Fruit fly (Drosophila melanogaster) whole organism, embryonic: ENCODE measurements around the gene CG12379.

Experiments used
- Ada2b ChIP-seq: fragments of 200-800 bp; sonication (Bioruptor generic); IDR thresholded peaks from 2 replicates; pipeline ENCODE4 v1.3.6; 2022; ENCODE audit warnings: missing biosample characterization, missing genetic modification characterization
- Asciz ChIP-seq: fragments of 200-800 bp; sonication (Bioruptor generic); optimal IDR thresholded peaks from 2 replicates; lab custom pipeline; 2017; ENCODE audit warnings: missing biosample characterization, mild to moderate bottlenecking, missing genetic modification characterization, missing genetic modification reagents
- Awh ChIP-seq: fragments of 200-800 bp; sonication (Bioruptor generic); IDR thresholded peaks from 2 replicates; pipeline ENCODE4, ENCODE4 v1.3.6; 2022; ENCODE audit warnings: missing biosample characterization, missing genetic modification characterization
- CG10431 ChIP-seq: fragments of 200-800 bp; sonication (Bioruptor generic); optimal IDR thresholded peaks from 3 replicates; lab custom pipeline; 2018; ENCODE audit warnings: missing biosample characterization, mild to moderate bottlenecking, missing genetic modification characterization
- CG10654 ChIP-seq: fragments of 200-800 bp; sonication (Bioruptor generic); optimal IDR thresholded peaks from 2 replicates; lab custom pipeline; 2016; ENCODE audit warnings: missing biosample characterization, missing genetic modification characterization
- CG11093 ChIP-seq: fragments of 200-800 bp; sonication (Bioruptor generic); IDR thresholded peaks from 3 replicates; pipeline ENCODE4 v1.3.6; 2022; ENCODE audit warnings: missing biosample characterization, missing genetic modification characterization
- CG11504 ChIP-seq: fragments of 200-800 bp; sonication (Bioruptor generic); optimal IDR thresholded peaks from 3 replicates; lab custom pipeline; 2019; ENCODE audit warnings: missing biosample characterization, mild to moderate bottlenecking, missing genetic modification characterization, moderate library complexity
- CG12236 ChIP-seq: fragments of 200-800 bp; sonication (Bioruptor generic); optimal IDR thresholded peaks from 2 replicates; lab custom pipeline; 2016; ENCODE audit warnings: missing biosample characterization, missing genetic modification characterization
- CG12769 ChIP-seq: fragments of 200-800 bp; sonication (Bioruptor generic); optimal IDR thresholded peaks from 2 replicates; lab custom pipeline; 2019; ENCODE audit warnings: missing biosample characterization, mild to moderate bottlenecking, missing genetic modification characterization, moderate library complexity
- CG17385 ChIP-seq: fragments of 200-800 bp; sonication (Bioruptor generic); optimal IDR thresholded peaks from 3 replicates; lab custom pipeline; 2018; ENCODE audit warnings: missing biosample characterization, mild to moderate bottlenecking, missing genetic modification characterization
- CG2712 ChIP-seq: fragments of 200-800 bp; optimal IDR thresholded peaks from 3 replicates; lab custom pipeline; 2019; ENCODE audit warnings: missing biosample characterization, mild to moderate bottlenecking, missing genetic modification characterization, moderate library complexity
- CG34376 ChIP-seq: fragments of 200-800 bp; sonication (Bioruptor generic); optimal IDR thresholded peaks from 2 replicates; lab custom pipeline; 2018; ENCODE audit warnings: missing biosample characterization, mild to moderate bottlenecking, missing genetic modification characterization
- CG5180 ChIP-seq: fragments of 200-800 bp; sonication (Bioruptor generic); optimal IDR thresholded peaks from 3 replicates; lab custom pipeline; 2017; ENCODE audit warnings: missing biosample characterization, missing genetic modification characterization, mild to moderate bottlenecking, moderate library complexity, missing genetic modification reagents
- CG5245 ChIP-seq: fragments of 200-800 bp; sonication (Bioruptor generic); optimal IDR thresholded peaks from 3 replicates; lab custom pipeline; 2016; ENCODE audit warnings: missing biosample characterization, missing genetic modification characterization
- CG6254 ChIP-seq: fragments of 200-800 bp; sonication (Bioruptor generic); optimal IDR thresholded peaks from 3 replicates; lab custom pipeline; 2017; ENCODE audit warnings: mild to moderate bottlenecking, missing biosample characterization, missing genetic modification reagents, missing genetic modification characterization
- CG6813 ChIP-seq: fragments of 200-800 bp; sonication (Bioruptor generic); optimal IDR thresholded peaks from 2 replicates; lab custom pipeline; 2017; ENCODE audit warnings: missing biosample characterization, missing genetic modification characterization, mild to moderate bottlenecking, moderate library complexity, missing genetic modification reagents
- CG6854 ChIP-seq: fragments of 200-800 bp; sonication (Bioruptor generic); optimal IDR thresholded peaks from 3 replicates; lab custom pipeline; 2017; ENCODE audit warnings: missing biosample characterization, mild to moderate bottlenecking, missing genetic modification characterization
- CG8388 ChIP-seq: fragments of 200-800 bp; sonication (Bioruptor generic); optimal IDR thresholded peaks from 2 replicates; lab custom pipeline; 2019; ENCODE audit warnings: missing biosample characterization, mild to moderate bottlenecking, missing genetic modification characterization, moderate library complexity
- CG9876 ChIP-seq: fragments of 200-800 bp; sonication (Bioruptor generic); optimal IDR thresholded peaks from 2 replicates; lab custom pipeline; 2016; ENCODE audit warnings: missing biosample characterization, missing genetic modification characterization
- Deaf1 ChIP-seq: fragments of 200-800 bp; optimal IDR thresholded peaks from 3 replicates; lab custom pipeline; 2019; ENCODE audit warnings: missing biosample characterization, mild to moderate bottlenecking, missing genetic modification characterization, moderate library complexity
- Gug ChIP-seq: fragments of 200-800 bp; sonication (Bioruptor generic); IDR thresholded peaks from 4 replicates; pipeline ENCODE4 v1.3.6; 2022; ENCODE audit warnings: missing biosample characterization, missing genetic modification characterization
- HLH4C ChIP-seq: fragments of 200-800 bp; sonication (Bioruptor generic); IDR thresholded peaks from 3 replicates; pipeline ENCODE4 v1.3.6; 2022; ENCODE audit warnings: missing biosample characterization, missing genetic modification characterization; ENCODE audit not compliant: partially characterized antibody
- Hmx ChIP-seq: fragments of 200-800 bp; sonication (Bioruptor generic); optimal IDR thresholded peaks from 2 replicates; lab custom pipeline; 2016; ENCODE audit warnings: missing biosample characterization, missing genetic modification characterization
- Hr3 ChIP-seq: fragments of 200-800 bp; sonication (Bioruptor generic); optimal IDR thresholded peaks from 3 replicates; lab custom pipeline; 2016; ENCODE audit warnings: missing biosample characterization, missing genetic modification characterization
- Hsf ChIP-seq: fragments of 200-800 bp; sonication (Bioruptor generic); optimal IDR thresholded peaks from 3 replicates; lab custom pipeline; 2016; ENCODE audit warnings: missing biosample characterization, missing genetic modification characterization
- Mes4 ChIP-seq: fragments of 200-800 bp; sonication (Bioruptor generic); optimal IDR thresholded peaks from 2 replicates; lab custom pipeline; 2016; ENCODE audit warnings: missing biosample characterization, missing genetic modification characterization
- NK7.1 ChIP-seq: fragments of 200-800 bp; sonication (Bioruptor generic); optimal IDR thresholded peaks from 3 replicates; lab custom pipeline; 2016; ENCODE audit warnings: missing biosample characterization, missing genetic modification characterization
- NfI ChIP-seq: fragments of 200-800 bp; sonication (Bioruptor generic); optimal IDR thresholded peaks from 3 replicates; lab custom pipeline; 2018; ENCODE audit warnings: missing biosample characterization, mild to moderate bottlenecking, missing genetic modification characterization, moderate library complexity
- Oaz ChIP-seq: fragments of 200-800 bp; sonication (Bioruptor generic); IDR thresholded peaks from 2 replicates; pipeline ENCODE4 v1.3.6; 2022; ENCODE audit warnings: missing biosample characterization, missing genetic modification characterization
- Oli ChIP-seq: fragments of 200-800 bp; sonication (Bioruptor generic); optimal IDR thresholded peaks from 2 replicates; lab custom pipeline; 2018; ENCODE audit warnings: missing biosample characterization, mild to moderate bottlenecking, missing genetic modification characterization, moderate library complexity
- Sin3A ChIP-seq: fragments of >200 bp; optimal IDR thresholded peaks from 2 replicates; lab custom pipeline; 2018
- abd-A ChIP-seq: fragments of 200-800 bp; sonication (Bioruptor generic); optimal IDR thresholded peaks from 3 replicates; lab custom pipeline; 2019; ENCODE audit warnings: missing biosample characterization, mild to moderate bottlenecking, missing genetic modification characterization, moderate library complexity
- cad ChIP-seq: fragments of >200 bp; optimal IDR thresholded peaks from 2 replicates; lab custom pipeline; 2017; ENCODE audit warnings: missing biosample characterization, missing genetic modification characterization
- chn ChIP-seq: fragments of 200-800 bp; sonication (Bioruptor generic); optimal IDR thresholded peaks from 2 replicates; lab custom pipeline; 2016; ENCODE audit warnings: missing biosample characterization, missing genetic modification characterization
- danr ChIP-seq: fragments of 200-800 bp; sonication (Bioruptor generic); IDR thresholded peaks from 2 replicates; pipeline ENCODE4 v1.3.6; 2022; ENCODE audit warnings: missing biosample characterization, missing genetic modification characterization
- gfzf ChIP-seq: fragments of 200-800 bp; sonication (Bioruptor generic); optimal IDR thresholded peaks from 2 replicates; lab custom pipeline; 2016; ENCODE audit warnings: missing biosample characterization, mild to moderate bottlenecking, missing genetic modification characterization, moderate library complexity
- gt ChIP-seq: fragments of 200-800 bp; sonication (Bioruptor generic); IDR thresholded peaks from 2 replicates; pipeline ENCODE4 v1.3.6; 2022; ENCODE audit warnings: missing biosample characterization, missing genetic modification characterization
- inv ChIP-seq: fragments of 200-800 bp; sonication (Bioruptor generic); IDR thresholded peaks from 2 replicates; pipeline ENCODE4 v1.3.6; 2022; ENCODE audit warnings: missing biosample characterization, missing genetic modification characterization; ENCODE audit not compliant: partially characterized antibody
- knrl ChIP-seq: fragments of 200-800 bp; sonication (Bioruptor generic); IDR thresholded peaks from 3 replicates; pipeline ENCODE4 v1.3.6; 2022; ENCODE audit warnings: missing biosample characterization, missing genetic modification characterization; ENCODE audit not compliant: partially characterized antibody
- lab ChIP-seq: fragments of 200-800 bp; sonication (Bioruptor generic); optimal IDR thresholded peaks from 3 replicates; lab custom pipeline; 2017; ENCODE audit warnings: missing biosample characterization, missing genetic modification characterization, mild to moderate bottlenecking, moderate library complexity, missing genetic modification reagents
- lov ChIP-seq, 2 experiments: fragments of 200-800 bp in 1 of 2; fragments of >200 bp in 1 of 2; sonication (Bioruptor generic) in 1 of 2; IDR thresholded peaks in 1 of 2; optimal IDR thresholded peaks in 1 of 2; 2 replicates in 1 of 2; 3 replicates in 1 of 2; pipeline versions ENCODE4 v1.3.6 to Lab custom; 2017 to 2022; ENCODE audit warnings: missing biosample characterization in 1 of 2, missing genetic modification characterization in 1 of 2
- nom ChIP-seq: fragments of 200-800 bp; sonication (Bioruptor generic); optimal IDR thresholded peaks from 2 replicates; lab custom pipeline; 2017; ENCODE audit warnings: missing biosample characterization, missing genetic modification characterization, mild to moderate bottlenecking, moderate library complexity, missing genetic modification reagents
- salm ChIP-seq: fragments of 200-800 bp; sonication (Bioruptor generic); optimal IDR thresholded peaks from 2 replicates; lab custom pipeline; 2018; ENCODE audit warnings: missing biosample characterization, mild to moderate bottlenecking, missing genetic modification characterization
- scrt ChIP-seq: fragments of 200-800 bp; sonication (Bioruptor generic); optimal IDR thresholded peaks from 2 replicates; lab custom pipeline; 2018; ENCODE audit warnings: missing biosample characterization, mild to moderate bottlenecking, missing genetic modification characterization, moderate library complexity
- sd ChIP-seq: fragments of 200-800 bp; sonication (Bioruptor generic); optimal IDR thresholded peaks from 3 replicates; lab custom pipeline; 2018; ENCODE audit warnings: missing biosample characterization, mild to moderate bottlenecking, missing genetic modification characterization, moderate library complexity
- sim ChIP-seq: fragments of 200-800 bp; sonication (Bioruptor generic); IDR thresholded peaks from 2 replicates; pipeline ENCODE4 v1.3.6; 2022; ENCODE audit warnings: missing biosample characterization, missing genetic modification characterization
- sob ChIP-seq: fragments of 200-800 bp; sonication (Bioruptor generic); IDR thresholded peaks from 2 replicates; pipeline ENCODE4 v1.3.6; 2022; ENCODE audit warnings: missing biosample characterization, missing genetic modification characterization
- ssp ChIP-seq: fragments of 200-800 bp; sonication (Bioruptor generic); IDR thresholded peaks from 2 replicates; pipeline ENCODE4 v1.3.6; 2022; ENCODE audit warnings: missing biosample characterization, missing genetic modification characterization
- sug ChIP-seq: fragments of 200-800 bp; optimal IDR thresholded peaks from 2 replicates; lab custom pipeline; 2019; ENCODE audit warnings: missing biosample characterization, mild to moderate bottlenecking, missing genetic modification characterization, moderate library complexity
- vnd ChIP-seq: fragments of 200-800 bp; sonication (Bioruptor generic); IDR thresholded peaks from 3 replicates; pipeline ENCODE4 v1.3.6; 2022; ENCODE audit warnings: missing biosample characterization, missing genetic modification characterization; ENCODE audit not compliant: partially characterized antibody

CG12379 gene

dm6 chrX:15733995-15734394, at the start of gene CG12379, which contains the start of gene MagR (continued):
- peak; percentile 47 for TF ChIP-seq CG9876 (GFP tag; lab: Kevin White, UChicago)
- TF ChIP-seq abd-A (tag; lab: Kevin White, UChicago) = no peak
- TF ChIP-seq sug (tag; lab: Kevin White, UChicago) = peak; percentile 83
- peak; percentile 86 for TF ChIP-seq knrl (GFP tag; lab: Robert Waterston, UW)
- TF ChIP-seq CG10654 (GFP tag; lab: Kevin White, UChicago) = no peak
- no peak for TF ChIP-seq CG11093
- TF ChIP-seq CG12236 (GFP tag; lab: Kevin White, UChicago) = peak; percentile 2
- peak; percentile 56 for TF ChIP-seq NfI
- peak; percentile 15 for TF ChIP-seq Hmx (GFP tag; lab: Kevin White, UChicago)
- peak; percentile 75 for TF ChIP-seq vnd
- TF ChIP-seq Awh (GFP tag; lab: Robert Waterston, UW) = no peak
- peak; percentile 63 for TF ChIP-seq Hsf
- TF ChIP-seq CG34376 (GFP tag; lab: Kevin White, UChicago) = peak; percentile 77
- TF ChIP-seq salm (tag; lab: Kevin White, UChicago) = no peak
- peak; percentile 33 for TF ChIP-seq CG8388 (GFP tag; lab: Kevin White, UChicago)
- no peak for TF ChIP-seq CG5180 (GFP tag; lab: Kevin White, UChicago)
- peak; percentile 52; the same call in 1 of the 4 replicates for TF ChIP-seq Gug (GFP tag; lab: Robert Waterston, UW)
- TF ChIP-seq nom (GFP tag; lab: Kevin White, UChicago) = peak; percentile 28
- peak; percentile 27 for TF ChIP-seq NK7.1 (GFP tag; lab: Kevin White, UChicago)
- peak; percentile 54 for TF ChIP-seq Hr3
- no peak for TF ChIP-seq CG11504 (tag; lab: Kevin White, UChicago)
- TF ChIP-seq chn (GFP tag; lab: Kevin White, UChicago) = peak; percentile 56
- peak; percentile 30 for TF ChIP-seq Deaf1 (tag; lab: Kevin White, UChicago)
- TF ChIP-seq scrt (GFP tag; lab: Kevin White, UChicago) = no peak
- 0 out of 2 replicates have a peak, but pooled peaks have one; percentile 46 for TF ChIP-seq ssp (GFP tag; lab: Robert Waterston, UW)
- no peak for TF ChIP-seq sd (tag; lab: Kevin White, UChicago)
- TF ChIP-seq Ada2b = 0 out of 2 replicates have a peak, but pooled peaks have one; percentile 9
- TF ChIP-seq gfzf (GFP tag; lab: Kevin White, UChicago) = peak; percentile 24
- 0 out of 2 replicates have a peak, but pooled peaks have one; percentile 15 for TF ChIP-seq danr
- TF ChIP-seq CG10431 (GFP tag; lab: Kevin White, UChicago) = no peak
- peak; percentile 78 for TF ChIP-seq inv
- TF ChIP-seq gt = no peak
- no peak for TF ChIP-seq lov (optimal IDR thresholded peaks at IDR 0.05; lab: Kevin White, UChicago)
- TF ChIP-seq lov (GFP tag; IDR thresholded peaks at IDR 0.05; lab: Robert Waterston, UW) = no peak
- TF ChIP-seq CG12769 (tag; lab: Kevin White, UChicago) = no peak
- no peak for TF ChIP-seq lab (GFP tag; lab: Kevin White, UChicago)
- no peak for TF ChIP-seq CG5245
- peak; percentile 58 for TF ChIP-seq Sin3A (lab: Kevin White, UChicago)
- peak; percentile 67 for TF ChIP-seq CG2712 (tag; lab: Kevin White, UChicago)
- TF ChIP-seq HLH4C (GFP tag; lab: Robert Waterston, UW) = peak; percentile 79
- no peak for TF ChIP-seq CG6813 (GFP tag; lab: Kevin White, UChicago)
- no peak for TF ChIP-seq CG6254 (GFP tag; lab: Kevin White, UChicago)
- TF ChIP-seq CG6854 (GFP tag; lab: Kevin White, UChicago) = no peak
- no peak for TF ChIP-seq Asciz (GFP tag; lab: Kevin White, UChicago)
- no peak for TF ChIP-seq sim (GFP tag; lab: Robert Waterston, UW)
- peak; percentile 61 for TF ChIP-seq CG17385
- peak; percentile 58 for TF ChIP-seq sob
- no peak for TF ChIP-seq Oli
- TF ChIP-seq cad = no peak
- TF ChIP-seq Oaz (GFP tag; lab: Robert Waterston, UW) = peak; percentile 48; the same call in 1 of the 2 replicates
- peak; percentile 25 for TF ChIP-seq Mes4
